Worm (Caenorhabditis elegans): Measurements from ENCODE around the gene srbc-71.
"Not testable (repeated sequence)": the region's sequence is repeated elsewhere in the genome, so short reads cannot be mapped to it uniquely, and the experiment has no call there.

Gene srbc-71

ce11 chrIV:4197167-4197566, 28.6 kb downstream of the srbc-71 start, which contains the start of gene cyp-25A6:
cyp-25A6 (plus strand) TSS chrIV:4197467.
- not testable (repeated sequence) for TF ChIP-seq unc-62 (GFP tag; optimal IDR thresholded peaks at IDR 0.05); ztf-11 (tag; optimal IDR thresholded peaks at IDR 0.05); mdl-1 (tag; optimal IDR thresholded peaks at IDR 0.05)

DNA sequence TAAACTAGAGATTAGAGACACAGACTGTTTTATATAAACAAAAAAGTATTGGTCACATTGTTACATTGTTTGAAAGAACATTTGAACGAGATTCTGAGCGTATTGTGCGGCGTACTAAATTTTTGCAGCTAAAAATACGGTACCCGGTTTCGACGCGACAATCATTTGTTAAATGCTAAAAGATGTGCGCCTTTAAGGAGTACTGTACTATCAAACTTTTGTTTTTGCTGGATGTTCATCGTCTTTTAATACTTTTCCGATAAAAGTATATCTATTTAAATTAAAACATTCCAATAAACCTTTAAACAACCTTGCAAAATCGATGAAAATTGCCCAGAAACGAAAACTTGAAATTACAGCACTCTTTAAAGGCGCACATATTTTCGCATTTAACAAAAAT, 29.0 kb downstream of the srbc-71 start, which contains the start of gene K06B9.6:
K06B9.6 (minus strand) TSS at position 101 of the 400 bp plus-strand sequence.
- TF ChIP-seq nhr-12, lin-15B, ZK546.5 (tag; optimal IDR thresholded peaks at IDR 0.05): not testable (repeated sequence)

DNA sequence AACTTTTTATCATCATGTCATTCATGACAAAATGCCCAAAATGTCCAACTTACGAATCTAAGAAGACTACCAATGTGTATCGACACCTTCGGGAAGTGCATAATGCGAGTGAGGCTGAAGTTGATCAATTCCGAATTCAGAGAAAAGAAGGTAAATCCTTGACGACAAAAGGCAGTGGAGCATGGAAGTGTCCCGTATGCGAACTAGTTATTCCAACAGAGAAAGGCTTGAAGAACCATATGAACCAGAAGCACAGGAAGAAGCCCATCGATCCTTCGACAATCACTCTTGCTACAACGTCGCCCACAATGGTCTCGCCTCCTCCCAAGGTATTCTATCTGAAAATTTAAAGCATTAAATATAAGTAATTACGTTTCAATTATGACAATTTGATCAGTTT, 39.7 kb downstream of the srbc-71 start, which contains the start of gene K08D10.11:
K08D10.11 (minus strand) TSS at position 101 of the 400 bp plus-strand sequence.
- TF ChIP-seq lin-15B (tag; optimal IDR thresholded peaks at IDR 0.05); nhr-43 (tag; optimal IDR thresholded peaks at IDR 0.05; ENCODE audit: poor library complexity, severe bottlenecking); fkh-2 (tag; optimal IDR thresholded peaks at IDR 0.05): not testable (repeated sequence)

- peak; percentile 11 for TF ChIP-seq nhr-43 (tag; optimal IDR thresholded peaks at IDR 0.05; ENCODE audit: poor library complexity, severe bottlenecking)
- peak; percentile 61 for TF ChIP-seq lin-15B (tag; optimal IDR thresholded peaks at IDR 0.05)
Observed at ce11 chrIV:4184767-4185166, 41.0 kb downstream of the srbc-71 start.

- no peak for TF ChIP-seq fos-1 (tag; optimal IDR thresholded peaks at IDR 0.05)
- no peak for TF ChIP-seq ceh-9 (tag; optimal IDR thresholded peaks at IDR 0.05)
- TF ChIP-seq nhr-76 (tag; optimal IDR thresholded peaks at IDR 0.05), result no peak
- no peak for TF ChIP-seq nhr-77 (tag; optimal IDR thresholded peaks at IDR 0.05)
- TF ChIP-seq daf-12 (tag; optimal IDR thresholded peaks at IDR 0.05), result no peak
- no peak for TF ChIP-seq ztf-11 (tag; optimal IDR thresholded peaks at IDR 0.05)
- no peak for TF ChIP-seq mdl-1 (tag; optimal IDR thresholded peaks at IDR 0.05)
- TF ChIP-seq nhr-237 (tag; optimal IDR thresholded peaks at IDR 0.05), result no peak
- TF ChIP-seq skn-1 (tag; optimal IDR thresholded peaks at IDR 0.05), result no peak
- no peak for TF ChIP-seq nfya-1 (tag; optimal IDR thresholded peaks at IDR 0.05; ENCODE audit: insufficient read depth)
- TF ChIP-seq egl-5 (tag; optimal IDR thresholded peaks at IDR 0.05), result no peak
- TF ChIP-seq lin-15B (tag; optimal IDR thresholded peaks at IDR 0.05), result no peak
- no peak for TF ChIP-seq ceh-16 (tag; optimal IDR thresholded peaks at IDR 0.05)
- no peak for TF ChIP-seq ama-1 (optimal IDR thresholded peaks at IDR 0.05)
- TF ChIP-seq jun-1 (tag; optimal IDR thresholded peaks at IDR 0.05), result no peak
- no peak for TF ChIP-seq mml-1 (tag; optimal IDR thresholded peaks at IDR 0.05)
- TF ChIP-seq nhr-43 (tag; optimal IDR thresholded peaks at IDR 0.05; ENCODE audit: poor library complexity, severe bottlenecking), result no peak
- no peak for TF ChIP-seq ceh-82 (tag; optimal IDR thresholded peaks at IDR 0.05)
Observed at ce11 chrIV:4178424-4178823, 47.3 kb downstream of the srbc-71 start, which contains the start of gene tsen-34. tsen-34 (plus strand) TSS chrIV:4178457.

ce11 chrIV:4177560-4177959, 48.2 kb downstream of the srbc-71 start:
- TF ChIP-seq ceh-28 (tag; optimal IDR thresholded peaks at IDR 0.05) (no peak), nhr-11 (tag; optimal IDR thresholded peaks at IDR 0.05) (no peak), nhr-23 (tag; optimal IDR thresholded peaks at IDR 0.05) (no peak), fkh-10 (GFP tag; optimal IDR thresholded peaks at IDR 0.05) (no peak), lin-15B (tag; optimal IDR thresholded peaks at IDR 0.05) (peak; percentile 19), zag-1 (tag; optimal IDR thresholded peaks at IDR 0.05) (no peak), lin-39 (tag; optimal IDR thresholded peaks at IDR 0.05) (no peak), pha-4 (tag; optimal IDR thresholded peaks at IDR 0.05) (no peak), ceh-82 (tag; optimal IDR thresholded peaks at IDR 0.05) (no peak)

ce11 chrIV:4176659-4177058, 49.1 kb downstream of the srbc-71 start:
- TF ChIP-seq lsy-12 (tag; optimal IDR thresholded peaks at IDR 0.05), result no peak
- TF ChIP-seq jun-1 (tag; optimal IDR thresholded peaks at IDR 0.05), result no peak
- TF ChIP-seq nhr-23 (tag; optimal IDR thresholded peaks at IDR 0.05), result no peak
- TF ChIP-seq egl-27 (tag; optimal IDR thresholded peaks at IDR 0.05), result no peak
- no peak for TF ChIP-seq mml-1 (tag; optimal IDR thresholded peaks at IDR 0.05)
- no peak for TF ChIP-seq nhr-77 (tag; optimal IDR thresholded peaks at IDR 0.05)
- no peak for TF ChIP-seq mdl-1 (tag; optimal IDR thresholded peaks at IDR 0.05)

All from whole organism, L3 larva.